Worm (Caenorhabditis elegans): Measurements from ENCODE around the gene aly-3.

aly-3 gene

ce11 chrIV:12093819-12094218, 29.3 kb upstream of the aly-3 start, which contains the start of gene F11A10.5:
Gene F11A10.5, plus strand, starts transcription at chrIV:12094119.
- peak; percentile 13 for TF ChIP-seq crh-2 (tag; optimal IDR thresholded peaks at IDR 0.05)
- TF ChIP-seq nhr-237 (tag; optimal IDR thresholded peaks at IDR 0.05): no peak
- peak; percentile 46 for TF ChIP-seq nhr-129 (tag; optimal IDR thresholded peaks at IDR 0.05)

ce11 chrIV:12096479-12096878, 26.6 kb upstream of the aly-3 start, which contains the start of gene mon-2:
Gene mon-2, plus strand, starts transcription at chrIV:12096779.
- TF ChIP-seq F13H6.1 (tag; optimal IDR thresholded peaks at IDR 0.05): no peak
- TF ChIP-seq skn-1 (tag; optimal IDR thresholded peaks at IDR 0.05): no peak
- TF ChIP-seq snpc-4 (tag; optimal IDR thresholded peaks at IDR 0.05): no peak
- no peak for TF ChIP-seq ama-1 (optimal IDR thresholded peaks at IDR 0.05)
- TF ChIP-seq dmd-4 (tag; optimal IDR thresholded peaks at IDR 0.05): no peak
- TF ChIP-seq sma-9 (GFP tag; optimal IDR thresholded peaks at IDR 0.05): no peak
- TF ChIP-seq sma-9 (tag; optimal IDR thresholded peaks at IDR 0.05): no peak
- no peak for TF ChIP-seq Y55F3AM.14 (GFP tag; optimal IDR thresholded peaks at IDR 0.05)
- no peak for TF ChIP-seq zag-1 (tag; optimal IDR thresholded peaks at IDR 0.05)

ce11 chrIV:12105558-12105957, 17.5 kb upstream of the aly-3 start, which contains the start of gene M18.3:
Gene M18.3, plus strand, starts transcription at chrIV:12105858.
- no peak for TF ChIP-seq zag-1 (tag; optimal IDR thresholded peaks at IDR 0.05)
- TF ChIP-seq ama-1 (optimal IDR thresholded peaks at IDR 0.05): no peak
- no peak for TF ChIP-seq ztf-11 (tag; optimal IDR thresholded peaks at IDR 0.05)
- TF ChIP-seq elt-1 (tag; optimal IDR thresholded peaks at IDR 0.05): no peak
- no peak for TF ChIP-seq nhr-237 (tag; optimal IDR thresholded peaks at IDR 0.05)

- no peak for TF ChIP-seq nhr-23 (tag; optimal IDR thresholded peaks at IDR 0.05)
- TF ChIP-seq fos-1 (tag; optimal IDR thresholded peaks at IDR 0.05): no peak
- TF ChIP-seq sma-3 (GFP tag; optimal IDR thresholded peaks at IDR 0.05): no peak
- no peak for TF ChIP-seq peb-1 (tag; optimal IDR thresholded peaks at IDR 0.05)
- TF ChIP-seq nhr-11 (tag; optimal IDR thresholded peaks at IDR 0.05): no peak
- no peak for TF ChIP-seq nhr-77 (tag; optimal IDR thresholded peaks at IDR 0.05)
- no peak for TF ChIP-seq nhr-12 (tag; optimal IDR thresholded peaks at IDR 0.05)
- no peak for TF ChIP-seq ZK546.5 (tag; optimal IDR thresholded peaks at IDR 0.05)
- TF ChIP-seq nhr-6 (tag; optimal IDR thresholded peaks at IDR 0.05): no peak
- no peak for TF ChIP-seq nhr-21 (tag; optimal IDR thresholded peaks at IDR 0.05)
- no peak for TF ChIP-seq crh-2 (tag; optimal IDR thresholded peaks at IDR 0.05)
- TF ChIP-seq aly-2 (tag; optimal IDR thresholded peaks at IDR 0.05): no peak
- no peak for TF ChIP-seq lin-39 (tag; optimal IDR thresholded peaks at IDR 0.05)
Observed at ce11 chrIV:12108984-12109657, 14.0 kb upstream of the aly-3 start.

- TF ChIP-seq zag-1 (tag; optimal IDR thresholded peaks at IDR 0.05) (no peak), fos-1 (tag; optimal IDR thresholded peaks at IDR 0.05) (no peak), peb-1 (tag; optimal IDR thresholded peaks at IDR 0.05) (no peak), nhr-25 (tag; optimal IDR thresholded peaks at IDR 0.05) (no peak), skn-1 (tag; optimal IDR thresholded peaks at IDR 0.05) (no peak), unc-55 (GFP tag; optimal IDR thresholded peaks at IDR 0.05) (no peak), C34F6.9 (tag; optimal IDR thresholded peaks at IDR 0.05) (no peak), sem-4 (tag; optimal IDR thresholded peaks at IDR 0.05) (no peak), ztf-11 (tag; optimal IDR thresholded peaks at IDR 0.05) (no peak), R02D3.7 (tag; optimal IDR thresholded peaks at IDR 0.05) (no peak), lsy-2 (tag; optimal IDR thresholded peaks at IDR 0.05) (no peak), mab-5 (tag; optimal IDR thresholded peaks at IDR 0.05) (no peak), ceh-82 (tag; optimal IDR thresholded peaks at IDR 0.05) (no peak), nhr-237 (tag; optimal IDR thresholded peaks at IDR 0.05) (no peak), mbf-1 (tag; optimal IDR thresholded peaks at IDR 0.05) (no peak), unc-62 (GFP tag; optimal IDR thresholded peaks at IDR 0.05) (no peak), unc-39 (tag; optimal IDR thresholded peaks at IDR 0.05) (no peak), sma-9 (GFP tag; optimal IDR thresholded peaks at IDR 0.05) (no peak), sma-9 (tag; optimal IDR thresholded peaks at IDR 0.05) (no peak), alr-1 (tag; optimal IDR thresholded peaks at IDR 0.05) (no peak), elt-1 (tag; optimal IDR thresholded peaks at IDR 0.05) (no peak)
Observed at ce11 chrIV:12109743-12110142, 13.3 kb upstream of the aly-3 start.

Data from whole organism, L2 larva.